Fruit fly (Drosophila melanogaster) whole organism, prepupa: ENCODE data around the gene CG44426.

ENCODE experiments used
- OdsH ChIP-seq: fragments of 200-800 bp; sonication (Bioruptor generic); optimal IDR thresholded peaks from 3 replicates; lab custom pipeline; 2016; ENCODE audit warnings: missing biosample characterization, missing genetic modification characterization
- salr ChIP-seq, 2 experiments: fragments of 200-800 bp; sonication (Bioruptor generic); optimal IDR thresholded peaks; 3 replicates each; lab custom pipeline; 2016 to 2018; ENCODE audit warnings: missing biosample characterization in 2 of 2, missing genetic modification characterization in 2 of 2, mild to moderate bottlenecking in 1 of 2

The CG44426 gene

DNA sequence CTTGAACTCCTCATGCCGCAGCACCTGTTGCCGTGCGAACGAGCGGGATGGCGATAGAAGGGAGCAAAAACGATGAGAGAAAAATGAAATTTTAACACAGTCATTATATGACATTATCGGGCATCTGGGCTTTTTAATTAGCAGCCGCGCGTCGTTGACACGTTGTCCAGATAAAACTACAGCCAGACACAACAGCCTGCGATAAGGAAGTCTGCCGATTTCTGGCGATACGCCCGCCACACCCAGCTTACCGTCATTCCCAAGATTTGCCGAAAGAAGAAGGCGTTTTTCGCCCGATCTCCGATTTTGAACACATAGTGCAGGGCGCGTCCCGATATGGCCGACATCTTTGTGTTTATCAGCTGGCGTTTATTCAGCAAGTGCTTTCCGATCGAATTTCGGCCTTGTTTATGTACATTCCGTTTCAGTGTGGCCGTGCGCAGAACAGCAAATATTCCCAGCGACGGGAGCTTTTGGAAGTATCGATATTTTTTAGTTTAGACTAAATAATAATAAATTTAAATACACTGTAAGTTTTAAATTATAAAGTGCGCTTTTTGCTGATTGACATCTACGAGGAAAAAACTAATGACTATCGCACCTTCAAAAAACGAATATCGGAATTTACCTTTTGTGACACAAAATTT, 50.0 kb downstream of the CG44426 start, which contains the start of gene CG1532 (continued):
- TF ChIP-seq OdsH (no peak), salr (GFP tag; optimal IDR thresholded peaks at IDR 0.05; lab: Kevin White, UChicago) (no peak)
- TF ChIP-seq, all 60 proteins: peak for 8
